Fruit fly (Drosophila melanogaster) whole organism, embryonic: ENCODE results near the gene CG14817.

Source experiments
- CG11723 ChIP-seq: fragments of 200-800 bp; sonication (Bioruptor generic); optimal IDR thresholded peaks from 2 replicates; lab custom pipeline; 2017; ENCODE audit warnings: missing biosample characterization, mild to moderate bottlenecking, missing genetic modification characterization
- CG12104 ChIP-seq: fragments of 200-800 bp; sonication (Bioruptor generic); optimal IDR thresholded peaks from 3 replicates; lab custom pipeline; 2016; ENCODE audit warnings: missing biosample characterization, missing genetic modification characterization
- CG12236 ChIP-seq: fragments of 200-800 bp; sonication (Bioruptor generic); optimal IDR thresholded peaks from 2 replicates; lab custom pipeline; 2016; ENCODE audit warnings: missing biosample characterization, missing genetic modification characterization
- CG12659 ChIP-seq: fragments of 200-800 bp; sonication (Bioruptor generic); optimal IDR thresholded peaks from 3 replicates; lab custom pipeline; 2017; ENCODE audit warnings: mild to moderate bottlenecking, missing biosample characterization, missing genetic modification reagents, missing genetic modification characterization
- CG12942 ChIP-seq: fragments of 200-800 bp; sonication (Bioruptor generic); optimal IDR thresholded peaks from 3 replicates; lab custom pipeline; 2016; ENCODE audit warnings: missing biosample characterization, missing genetic modification characterization
- CG13424 ChIP-seq: fragments of 200-800 bp; sonication (Bioruptor generic); optimal IDR thresholded peaks from 2 replicates; lab custom pipeline; 2019; ENCODE audit warnings: missing biosample characterization, mild to moderate bottlenecking, missing genetic modification characterization, moderate library complexity
- CG14050 ChIP-seq: fragments of 200-800 bp; sonication (Bioruptor generic); IDR thresholded peaks from 3 replicates; pipeline ENCODE4 v1.3.6; 2022; ENCODE audit warnings: missing biosample characterization, missing genetic modification characterization
- CG15514 ChIP-seq: fragments of 200-800 bp; sonication (Bioruptor generic); optimal IDR thresholded peaks from 3 replicates; lab custom pipeline; 2017; ENCODE audit warnings: missing biosample characterization, missing genetic modification characterization, mild to moderate bottlenecking, moderate library complexity, missing genetic modification reagents
- CG17186 ChIP-seq: fragments of 200-800 bp; sonication (Bioruptor generic); optimal IDR thresholded peaks from 3 replicates; lab custom pipeline; 2017; ENCODE audit warnings: missing biosample characterization, missing genetic modification reagents, missing genetic modification characterization
- CG31388 ChIP-seq: fragments of 200-800 bp; sonication (Bioruptor generic); optimal IDR thresholded peaks from 2 replicates; lab custom pipeline; 2016; ENCODE audit warnings: missing biosample characterization, missing genetic modification characterization
- CG33557 ChIP-seq: fragments of 200-800 bp; sonication (Bioruptor generic); optimal IDR thresholded peaks from 2 replicates; lab custom pipeline; 2019; ENCODE audit warnings: missing biosample characterization, mild to moderate bottlenecking, missing genetic modification characterization, moderate library complexity
- CG4282 ChIP-seq: fragments of 200-800 bp; sonication (Bioruptor generic); optimal IDR thresholded peaks from 2 replicates; lab custom pipeline; 2016; ENCODE audit warnings: missing biosample characterization, missing genetic modification characterization
- CG4707 ChIP-seq: fragments of 200-800 bp; sonication (Bioruptor generic); optimal IDR thresholded peaks from 2 replicates; lab custom pipeline; 2018; ENCODE audit warnings: missing biosample characterization, mild to moderate bottlenecking, missing genetic modification characterization, moderate library complexity
- CG5180 ChIP-seq: fragments of 200-800 bp; sonication (Bioruptor generic); optimal IDR thresholded peaks from 3 replicates; lab custom pipeline; 2017; ENCODE audit warnings: missing biosample characterization, missing genetic modification characterization, mild to moderate bottlenecking, moderate library complexity, missing genetic modification reagents
- CG7372 ChIP-seq: fragments of 200-800 bp; sonication (Bioruptor generic); IDR thresholded peaks from 2 replicates; pipeline ENCODE4 v1.3.6; 2022; ENCODE audit warnings: missing biosample characterization, missing genetic modification characterization
- CG7556 ChIP-seq: fragments of 200-800 bp; sonication (Bioruptor generic); optimal IDR thresholded peaks from 2 replicates; lab custom pipeline; 2017; ENCODE audit warnings: missing biosample characterization, mild to moderate bottlenecking, missing genetic modification characterization
- CG7963 ChIP-seq: fragments of 200-800 bp; sonication (Bioruptor generic); IDR thresholded peaks from 3 replicates; pipeline ENCODE4 v1.3.6; 2022; ENCODE audit warnings: missing biosample characterization, missing genetic modification characterization; ENCODE audit not compliant: partially characterized antibody
- CG9609 ChIP-seq: fragments of 200-800 bp; sonication (Bioruptor generic); optimal IDR thresholded peaks from 3 replicates; lab custom pipeline; 2016; ENCODE audit warnings: missing biosample characterization, missing genetic modification characterization
- ERR ChIP-seq: fragments of 200-800 bp; sonication (Bioruptor generic); optimal IDR thresholded peaks from 2 replicates; lab custom pipeline; 2016; ENCODE audit warnings: missing biosample characterization, missing genetic modification characterization
- HLH3B ChIP-seq: fragments of 200-800 bp; sonication (Bioruptor generic); IDR thresholded peaks from 2 replicates; pipeline ENCODE4 v1.3.6; 2022; ENCODE audit warnings: missing biosample characterization, missing genetic modification characterization
- Hr51 ChIP-seq, 2 experiments: fragments of 200-800 bp; sonication (Bioruptor generic); optimal IDR thresholded peaks; 2 replicates in 1 of 2; 3 replicates in 1 of 2; lab custom pipeline; 2016 to 2018; ENCODE audit warnings: missing biosample characterization in 2 of 2, missing genetic modification characterization in 2 of 2, mild to moderate bottlenecking in 1 of 2, moderate library complexity in 1 of 2
- Max ChIP-seq: fragments of 200-800 bp; sonication (Bioruptor generic); optimal IDR thresholded peaks from 2 replicates; lab custom pipeline; 2016; ENCODE audit warnings: missing biosample characterization, mild to moderate bottlenecking, missing genetic modification characterization
- Myb ChIP-seq: fragments of 200-800 bp; sonication (Bioruptor generic); optimal IDR thresholded peaks from 2 replicates; lab custom pipeline; 2016; ENCODE audit warnings: missing biosample characterization, missing genetic modification characterization
- NK7.1 ChIP-seq: fragments of 200-800 bp; sonication (Bioruptor generic); optimal IDR thresholded peaks from 3 replicates; lab custom pipeline; 2016; ENCODE audit warnings: missing biosample characterization, missing genetic modification characterization
- Neu2 ChIP-seq: fragments of 200-800 bp; sonication (Bioruptor generic); optimal IDR thresholded peaks from 3 replicates; lab custom pipeline; 2016; ENCODE audit warnings: missing biosample characterization, missing genetic modification characterization, borderline replicate concordance
- Nf-YA ChIP-seq: fragments of 200-800 bp; sonication (Bioruptor generic); IDR thresholded peaks from 2 replicates; pipeline ENCODE4 v1.3.6; 2022; ENCODE audit warnings: missing biosample characterization, missing genetic modification characterization
- Nf-YB ChIP-seq: fragments of 200-800 bp; sonication (Bioruptor generic); optimal IDR thresholded peaks from 3 replicates; lab custom pipeline; 2019; ENCODE audit warnings: missing biosample characterization, mild to moderate bottlenecking, missing genetic modification characterization, moderate library complexity
- Ravus ChIP-seq: fragments of 200-800 bp; sonication (Bioruptor generic); IDR thresholded peaks from 2 replicates; pipeline ENCODE4 v1.3.6; 2022; ENCODE audit warnings: missing biosample characterization, missing genetic modification characterization
- Sox100B ChIP-seq: fragments of 200-800 bp; sonication (Bioruptor generic); optimal IDR thresholded peaks from 3 replicates; lab custom pipeline; 2018; ENCODE audit warnings: missing biosample characterization, mild to moderate bottlenecking, missing genetic modification characterization
- Trl ChIP-seq, 3 experiments: fragments of >200 bp in 2 of 3; fragments of 200-800 bp in 1 of 3; sonication (Bioruptor generic) in 1 of 3; optimal IDR thresholded peaks; 2 replicates in 1 of 3; 3 replicates in 2 of 3; lab custom pipeline; 2016 to 2017; ENCODE audit warnings: missing biosample characterization in 1 of 3, missing genetic modification characterization in 1 of 3
- ab ChIP-seq: fragments of 200-800 bp; sonication (Bioruptor generic); optimal IDR thresholded peaks from 2 replicates; lab custom pipeline; 2016; ENCODE audit warnings: missing biosample characterization, missing genetic modification characterization
- bowl ChIP-seq: fragments of 200-800 bp; sonication (Bioruptor generic); IDR thresholded peaks from 2 replicates; pipeline ENCODE4 v1.3.6; 2022; ENCODE audit warnings: missing biosample characterization, missing genetic modification characterization
- caup ChIP-seq: fragments of 200-800 bp; sonication (Bioruptor generic); optimal IDR thresholded peaks from 3 replicates; lab custom pipeline; 2017; ENCODE audit warnings: missing biosample characterization, mild to moderate bottlenecking, missing genetic modification characterization, moderate library complexity; ENCODE audit not compliant: severe bottlenecking
- chm ChIP-seq: fragments of 200-800 bp; sonication (Bioruptor generic); IDR thresholded peaks from 2 replicates; pipeline ENCODE4 v1.3.6; 2022; ENCODE audit warnings: missing biosample characterization, missing genetic modification characterization
- dan ChIP-seq: fragments of 200-800 bp; sonication (Bioruptor generic); IDR thresholded peaks from 2 replicates; pipeline ENCODE4 v1.3.6; 2022; ENCODE audit warnings: missing biosample characterization, missing genetic modification characterization
- dimm ChIP-seq: fragments of 200-800 bp; sonication (Bioruptor generic); IDR thresholded peaks from 2 replicates; pipeline ENCODE4 v1.3.6; 2022; ENCODE audit warnings: missing biosample characterization, missing genetic modification characterization
- fu2 ChIP-seq: fragments of 200-800 bp; sonication (Bioruptor generic); optimal IDR thresholded peaks from 2 replicates; lab custom pipeline; 2016; ENCODE audit warnings: missing biosample characterization, missing genetic modification characterization
- gcm2 ChIP-seq: fragments of 200-800 bp; sonication (Bioruptor generic); optimal IDR thresholded peaks from 2 replicates; lab custom pipeline; 2016; ENCODE audit warnings: missing biosample characterization, missing genetic modification characterization
- lbe ChIP-seq: fragments of 200-800 bp; sonication (Bioruptor generic); optimal IDR thresholded peaks from 2 replicates; lab custom pipeline; 2016; ENCODE audit warnings: missing biosample characterization, mild to moderate bottlenecking, missing genetic modification characterization
- onecut ChIP-seq: fragments of 200-800 bp; sonication (Bioruptor generic); IDR thresholded peaks from 2 replicates; pipeline ENCODE4 v1.3.6; 2022; ENCODE audit warnings: missing biosample characterization, missing genetic modification characterization
- pan ChIP-seq, 4 experiments: fragments of >200 bp in 3 of 4; fragments of 200-800 bp in 1 of 4; sonication (Bioruptor generic) in 1 of 4; optimal IDR thresholded peaks in 3 of 4; IDR thresholded peaks in 1 of 4; 2 replicates each; pipeline versions ENCODE4 v1.3.6 to Lab custom; 2017 to 2022; ENCODE audit warnings: missing biosample characterization in 2 of 4, missing genetic modification characterization in 2 of 4, mixed read lengths in 1 of 4
- pb ChIP-seq: fragments of 200-800 bp; sonication (Bioruptor generic); optimal IDR thresholded peaks from 3 replicates; lab custom pipeline; 2016; ENCODE audit warnings: missing biosample characterization, missing genetic modification characterization
- rib ChIP-seq: fragments of 200-800 bp; sonication (Bioruptor generic); IDR thresholded peaks from 2 replicates; pipeline ENCODE4 v1.3.6; 2022; ENCODE audit warnings: missing biosample characterization, missing genetic modification characterization
- sens ChIP-seq: fragments of 200-800 bp; sonication (Bioruptor generic); peaks from one replicate; lab custom pipeline; 2016; ENCODE audit warnings: missing biosample characterization, missing genetic modification characterization
- shn ChIP-seq: fragments of 200-800 bp; sonication (Bioruptor generic); optimal IDR thresholded peaks from 3 replicates; lab custom pipeline; 2016; ENCODE audit warnings: missing biosample characterization, missing genetic modification characterization
- sug ChIP-seq: fragments of 200-800 bp; optimal IDR thresholded peaks from 2 replicates; lab custom pipeline; 2019; ENCODE audit warnings: missing biosample characterization, mild to moderate bottlenecking, missing genetic modification characterization, moderate library complexity
- tin ChIP-seq: fragments of 200-800 bp; sonication (Bioruptor generic); optimal IDR thresholded peaks from 3 replicates; lab custom pipeline; 2016; ENCODE audit warnings: missing biosample characterization, missing genetic modification characterization
- tx ChIP-seq: fragments of 200-800 bp; sonication (Bioruptor generic); optimal IDR thresholded peaks from 2 replicates; lab custom pipeline; 2016; ENCODE audit warnings: missing biosample characterization, missing genetic modification characterization
- unc-4 ChIP-seq: fragments of 200-800 bp; sonication (Bioruptor generic); IDR thresholded peaks from 2 replicates; pipeline ENCODE4 v1.3.6; 2022; ENCODE audit warnings: missing biosample characterization, missing genetic modification characterization; ENCODE audit not compliant: partially characterized antibody
- unpg ChIP-seq: fragments of 200-800 bp; sonication (Bioruptor generic); optimal IDR thresholded peaks from 3 replicates; lab custom pipeline; 2018; ENCODE audit warnings: missing biosample characterization, mild to moderate bottlenecking, missing genetic modification characterization, moderate library complexity

Gene CG14817

dm6 chrX:1880139-1880556 is 3.1 kb upstream of the CG14817 start, which contains the start of gene Coa8 (continued):
- TF ChIP-seq Nf-YA = no peak; the same call in 1 of the 2 replicates
- TF ChIP-seq tx (GFP tag; lab: Kevin White, UChicago) = no peak
- TF ChIP-seq ERR (GFP tag; lab: Kevin White, UChicago) = peak; percentile 23
- TF ChIP-seq pan (optimal IDR thresholded peaks at IDR 0.05; lab: Kevin White, UChicago) = no peak
- peak in 1 of 2 experiments; percentile 54 for TF ChIP-seq pan (GFP tag; optimal IDR thresholded peaks at IDR 0.05 in 1 of 2, IDR thresholded peaks at IDR 0.05 in 1 of 2)
- TF ChIP-seq chm = no peak
- TF ChIP-seq CG12104 (GFP tag; lab: Kevin White, UChicago) = no peak
- peak; percentile 28; the same call in 1 of the 2 replicates for TF ChIP-seq unc-4 (GFP tag; lab: Robert Waterston, UW)
- TF ChIP-seq rib (GFP tag; lab: Robert Waterston, UW) = no peak
- 0 out of 2 replicates have a peak, but pooled peaks have one; percentile 11 for TF ChIP-seq onecut
- no peak for TF ChIP-seq CG33557 (GFP tag; lab: Kevin White, UChicago)
- TF ChIP-seq CG5180 (GFP tag; lab: Kevin White, UChicago) = no peak
- TF ChIP-seq CG12659 (GFP tag; lab: Kevin White, UChicago) = peak; percentile 25
- TF ChIP-seq CG9609 (GFP tag; lab: Kevin White, UChicago) = peak; percentile 66
- TF ChIP-seq sug (tag; lab: Kevin White, UChicago) = peak; percentile 33
- peak in 1 of 2 experiments; percentile 34 for TF ChIP-seq Hr51 (GFP tag; optimal IDR thresholded peaks at IDR 0.05; lab: Kevin White, UChicago)
- TF ChIP-seq CG14050 (GFP tag; lab: Robert Waterston, UW) = no peak
- TF ChIP-seq CG15514 = peak; percentile 53
- TF ChIP-seq CG7556 = no peak
- no peak for TF ChIP-seq HLH3B (GFP tag; lab: Robert Waterston, UW)
- no peak for TF ChIP-seq Neu2 (GFP tag; lab: Kevin White, UChicago)
- 0 out of 3 replicates have a peak, but pooled peaks have one; percentile 36 for TF ChIP-seq CG7963
- peak; percentile 4 for TF ChIP-seq Nf-YB (GFP tag; lab: Kevin White, UChicago)
- no peak for TF ChIP-seq pb (GFP tag; lab: Kevin White, UChicago)
- TF ChIP-seq gcm2 (GFP tag; lab: Kevin White, UChicago) = no peak
- TF ChIP-seq CG7372 (GFP tag; lab: Robert Waterston, UW) = 0 out of 2 replicates have a peak, but pooled peaks have one; percentile 25
- no peak for TF ChIP-seq lbe
- TF ChIP-seq tin = no peak
- peak; percentile 60 for TF ChIP-seq shn
- TF ChIP-seq Max (GFP tag; lab: Kevin White, UChicago) = peak; percentile 12
- TF ChIP-seq CG17186 (GFP tag; lab: Kevin White, UChicago) = no peak
- TF ChIP-seq CG11723 (GFP tag; lab: Kevin White, UChicago) = no peak
- no peak for TF ChIP-seq fu2
- TF ChIP-seq dimm (GFP tag; lab: Robert Waterston, UW) = no peak
- TF ChIP-seq ab (GFP tag; lab: Kevin White, UChicago) = no peak
- TF ChIP-seq CG4282 (GFP tag; lab: Kevin White, UChicago) = no peak
- no peak for TF ChIP-seq CG31388 (GFP tag; lab: Kevin White, UChicago)
- TF ChIP-seq CG12236 = no peak
- TF ChIP-seq bowl = no peak
- TF ChIP-seq Sox100B (GFP tag; lab: Kevin White, UChicago) = no peak
- TF ChIP-seq sens (GFP tag; lab: Kevin White, UChicago) = peak; percentile 81
- no peak for TF ChIP-seq dan (GFP tag; lab: Robert Waterston, UW)
- TF ChIP-seq Trl (optimal IDR thresholded peaks at IDR 0.05; lab: Kevin White, UChicago) = no peak
- no peak for TF ChIP-seq Trl (GFP tag; optimal IDR thresholded peaks at IDR 0.05; lab: Kevin White, UChicago)
- TF ChIP-seq CG13424 (tag; lab: Kevin White, UChicago) = peak; percentile 62
- peak; percentile 23 for TF ChIP-seq CG12942 (GFP tag; lab: Kevin White, UChicago)
- no peak for TF ChIP-seq CG4707 (GFP tag; lab: Kevin White, UChicago)
- no peak for TF ChIP-seq NK7.1 (GFP tag; lab: Kevin White, UChicago)
- TF ChIP-seq Ravus (GFP tag; lab: Robert Waterston, UW) = no peak; the same call in 1 of the 2 replicates
- peak; percentile 53 for TF ChIP-seq unpg
- TF ChIP-seq Myb (GFP tag; lab: Kevin White, UChicago) = peak; percentile 26
- peak; percentile 47 for TF ChIP-seq caup
